Worm (Caenorhabditis elegans) whole organism, L4/young adult: ENCODE measurements around the gene chl-1.

Experiments used
- W03F9.2 ChIP-seq: fragments of 150-350 bp; optimal IDR thresholded peaks from 2 replicates; lab custom pipeline; 2014; ENCODE audit warnings: missing biosample characterization, missing genetic modification characterization
- him-1 ChIP-seq: sonication (generic microtip); optimal IDR thresholded peaks from 2 replicates; lab custom pipeline; 2016; ENCODE audit warnings: missing genotype, missing genetic modification reagents, missing genetic modification characterization, missing compliant biosample characterization

- TF ChIP-seq W03F9.2 (peak; percentile 57), him-1 (tag; lab: Kevin White, UChicago) (no peak)
Measured at ce11 chrIII:10357598-10358186, 47.3 kb downstream of the chl-1 start, which contains the start of gene umps-1.
